Fruit fly (Drosophila melanogaster): Measurements from ENCODE around the gene Met.

The Met gene

dm6 chrX:11657140-11657539 lies 41.2 kb downstream of the Met start (continued):
- peak; percentile 29; the same call in 1 of the 2 replicates for TF ChIP-seq onecut (GFP tag; IDR thresholded peaks at IDR 0.05)
- TF ChIP-seq NC2α (GFP tag; optimal IDR thresholded peaks at IDR 0.05) = no peak
- TF ChIP-seq bbx (GFP tag; IDR thresholded peaks at IDR 0.05; ENCODE audit: partially characterized antibody) = no peak
- no peak for TF ChIP-seq dm (GFP tag; optimal IDR thresholded peaks at IDR 0.05)
- TF ChIP-seq prd (optimal IDR thresholded peaks at IDR 0.05) = no peak
- peak; percentile 60; the same call in 2 of the 3 replicates for TF ChIP-seq prd (GFP tag; IDR thresholded peaks at IDR 0.05)
- no peak for TF ChIP-seq CG30020 (tag; optimal IDR thresholded peaks at IDR 0.05)
- peak; percentile 26 for TF ChIP-seq CG13624 (GFP tag; optimal IDR thresholded peaks at IDR 0.05)
- no peak for TF ChIP-seq stc (GFP tag; IDR thresholded peaks at IDR 0.05)
- no peak for TF ChIP-seq sima (GFP tag; optimal IDR thresholded peaks at IDR 0.05)
- no peak for TF ChIP-seq H15 (GFP tag; IDR thresholded peaks at IDR 0.05)
- TF ChIP-seq abd-A (tag; optimal IDR thresholded peaks at IDR 0.05) = peak; percentile 23
- 0 out of 2 replicates have a peak, but pooled peaks have one; percentile 16 for TF ChIP-seq CG6272 (GFP tag; IDR thresholded peaks at IDR 0.05)
- no peak for TF ChIP-seq CG7745 (tag; optimal IDR thresholded peaks at IDR 0.05)
- peak; percentile 49 for TF ChIP-seq CG15514 (GFP tag; optimal IDR thresholded peaks at IDR 0.05)
- peak; percentile 32 for TF ChIP-seq CG6854 (GFP tag; optimal IDR thresholded peaks at IDR 0.05)
- peak; percentile 57 for TF ChIP-seq tap (tag; optimal IDR thresholded peaks at IDR 0.05)
- no peak for TF ChIP-seq z (GFP tag; IDR thresholded peaks at IDR 0.05)
- TF ChIP-seq gem (tag; optimal IDR thresholded peaks at IDR 0.05) = peak; percentile 79
- TF ChIP-seq Elba2 (GFP tag; optimal IDR thresholded peaks at IDR 0.05) = no peak
- no peak for TF ChIP-seq CG2202 (tag; optimal IDR thresholded peaks at IDR 0.05)
- no peak for TF ChIP-seq slp2 (GFP tag; optimal IDR thresholded peaks at IDR 0.05)
- 0 out of 2 replicates have a peak, but pooled peaks have one; percentile 27 for TF ChIP-seq ara (GFP tag; IDR thresholded peaks at IDR 0.05)
- peak; percentile 60 for TF ChIP-seq CG13296 (GFP tag; optimal IDR thresholded peaks at IDR 0.05)
- peak; percentile 57 for TF ChIP-seq CG3281 (GFP tag; optimal IDR thresholded peaks at IDR 0.05)
- TF ChIP-seq Trl (optimal IDR thresholded peaks at IDR 0.05) = no peak
- peak; percentile 21 for TF ChIP-seq Trl (GFP tag; optimal IDR thresholded peaks at IDR 0.05)
- TF ChIP-seq CG14441 (GFP tag; IDR thresholded peaks at IDR 0.05) = no peak
- TF ChIP-seq ap (GFP tag; IDR thresholded peaks at IDR 0.05) = peak; percentile 25; the same call in 1 of the 2 replicates
- peak; percentile 26; the same call in 1 of the 2 replicates for TF ChIP-seq E2f2 (GFP tag; IDR thresholded peaks at IDR 0.05)
- no peak for TF ChIP-seq C15 (GFP tag; IDR thresholded peaks at IDR 0.05)
- peak; percentile 56 for TF ChIP-seq CG12299 (tag; optimal IDR thresholded peaks at IDR 0.05)
- no peak for TF ChIP-seq CG8765 (GFP tag; IDR thresholded peaks at IDR 0.05)
- no peak for TF ChIP-seq CG33557 (GFP tag; optimal IDR thresholded peaks at IDR 0.05)
- TF ChIP-seq Dek (tag; optimal IDR thresholded peaks at IDR 0.05) = peak; percentile 32
- no peak for TF ChIP-seq CG7928 (GFP tag; optimal IDR thresholded peaks at IDR 0.05)
- no peak for TF ChIP-seq rib (GFP tag; IDR thresholded peaks at IDR 0.05)
- no peak for TF ChIP-seq psq (GFP tag; optimal IDR thresholded peaks at IDR 0.05)
- TF ChIP-seq CG16813 (GFP tag; IDR thresholded peaks at IDR 0.05; ENCODE audit: partially characterized antibody) = no peak
- TF ChIP-seq Hr78 (GFP tag; optimal IDR thresholded peaks at IDR 0.05) = no peak
- no peak for TF ChIP-seq mld (GFP tag; IDR thresholded peaks at IDR 0.05; ENCODE audit: partially characterized antibody)
- 0 out of 3 replicates have a peak, but pooled peaks have one; percentile 19 for TF ChIP-seq CG2889 (GFP tag; IDR thresholded peaks at IDR 0.05)
- TF ChIP-seq CG33213 (GFP tag; optimal IDR thresholded peaks at IDR 0.05) = peak; percentile 15
- TF ChIP-seq CG11560 (tag; IDR thresholded peaks at IDR 0.05) = no peak
- TF ChIP-seq org-1 (GFP tag; optimal IDR thresholded peaks at IDR 0.05) = peak; percentile 35
- peak; percentile 11 for TF ChIP-seq nau (GFP tag; optimal IDR thresholded peaks at IDR 0.05)
- TF ChIP-seq ken (GFP tag; IDR thresholded peaks at IDR 0.05) = no peak
- TF ChIP-seq CG12104 (GFP tag; optimal IDR thresholded peaks at IDR 0.05) = no peak
- TF ChIP-seq CG10979 (tag; optimal IDR thresholded peaks at IDR 0.05) = peak; percentile 65
- TF ChIP-seq Lpt (GFP tag; optimal IDR thresholded peaks at IDR 0.05) = no peak
- peak; percentile 86 for TF ChIP-seq CG18599 (GFP tag; optimal IDR thresholded peaks at IDR 0.05)
- TF ChIP-seq zf30C (GFP tag; optimal IDR thresholded peaks at IDR 0.05) = peak; percentile 22
